Worm (Caenorhabditis elegans): ENCODE data around the gene try-14.

The try-14 gene

ce11 chrX:7495491-7495890, at the start of gene try-14:
Gene try-14 (minus strand): TSS chrX:7495591.
- TF ChIP-seq ztf-4 (tag; optimal IDR thresholded peaks at IDR 0.05) (no peak), elt-3 (tag; optimal IDR thresholded peaks at IDR 0.05) (no peak), R02D3.7 (tag; optimal IDR thresholded peaks at IDR 0.05) (no peak), ZK546.5 (tag; optimal IDR thresholded peaks at IDR 0.05) (no peak), fos-1 (tag; optimal IDR thresholded peaks at IDR 0.05) (no peak), nhr-77 (tag; optimal IDR thresholded peaks at IDR 0.05) (no peak), jun-1 (tag; optimal IDR thresholded peaks at IDR 0.05) (no peak), eor-1 (tag; optimal IDR thresholded peaks at IDR 0.05) (no peak), fkh-2 (tag; optimal IDR thresholded peaks at IDR 0.05) (no peak), unc-62 (GFP tag; optimal IDR thresholded peaks at IDR 0.05) (no peak), snpc-4 (tag; optimal IDR thresholded peaks at IDR 0.05) (no peak), fkh-10 (GFP tag; optimal IDR thresholded peaks at IDR 0.05) (no peak), lin-39 (tag; optimal IDR thresholded peaks at IDR 0.05) (no peak)

DNA sequence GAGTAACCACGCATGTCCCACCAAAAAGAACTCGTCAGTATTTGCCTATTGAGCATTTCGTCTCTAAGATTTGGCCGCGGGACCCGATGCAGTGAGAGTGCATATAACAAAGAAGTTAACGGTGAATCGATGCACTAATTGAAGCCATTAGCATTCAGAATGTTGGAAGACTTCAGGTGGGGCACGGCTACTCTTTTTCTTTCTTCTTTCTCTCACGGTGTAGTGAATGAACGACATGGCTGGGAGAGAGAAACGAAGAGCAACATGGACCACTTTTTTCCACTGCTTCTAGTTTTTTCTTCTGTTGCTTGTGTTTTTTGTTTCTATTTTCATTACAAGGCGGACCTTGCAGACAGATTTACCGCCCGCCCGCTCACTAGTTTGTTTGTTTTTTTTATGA, 45.7 kb upstream of the try-14 start:
- TF ChIP-seq ceh-16 (tag; optimal IDR thresholded peaks at IDR 0.05): no peak
- TF ChIP-seq elt-1 (tag; optimal IDR thresholded peaks at IDR 0.05): no peak
- no peak for TF ChIP-seq pha-4 (tag; optimal IDR thresholded peaks at IDR 0.05)
- TF ChIP-seq elt-3 (tag; optimal IDR thresholded peaks at IDR 0.05): no peak
- no peak for TF ChIP-seq nhr-76 (tag; optimal IDR thresholded peaks at IDR 0.05)
- no peak for TF ChIP-seq nhr-12 (tag; optimal IDR thresholded peaks at IDR 0.05)
- TF ChIP-seq unc-62 (GFP tag; optimal IDR thresholded peaks at IDR 0.05): no peak
- TF ChIP-seq jun-1 (tag; optimal IDR thresholded peaks at IDR 0.05): no peak
- no peak for TF ChIP-seq elt-2 (tag; optimal IDR thresholded peaks at IDR 0.05)
- TF ChIP-seq nfya-1 (tag; optimal IDR thresholded peaks at IDR 0.05; ENCODE audit: insufficient read depth): no peak
- no peak for TF ChIP-seq pqm-1 (tag; optimal IDR thresholded peaks at IDR 0.05)
- no peak for TF ChIP-seq ztf-11 (tag; optimal IDR thresholded peaks at IDR 0.05)
- no peak for TF ChIP-seq nhr-23 (tag; optimal IDR thresholded peaks at IDR 0.05)
- TF ChIP-seq ztf-4 (tag; optimal IDR thresholded peaks at IDR 0.05): no peak
- no peak for TF ChIP-seq hmg-11 (tag; optimal IDR thresholded peaks at IDR 0.05)
- TF ChIP-seq R02D3.7 (tag; optimal IDR thresholded peaks at IDR 0.05): no peak

DNA sequence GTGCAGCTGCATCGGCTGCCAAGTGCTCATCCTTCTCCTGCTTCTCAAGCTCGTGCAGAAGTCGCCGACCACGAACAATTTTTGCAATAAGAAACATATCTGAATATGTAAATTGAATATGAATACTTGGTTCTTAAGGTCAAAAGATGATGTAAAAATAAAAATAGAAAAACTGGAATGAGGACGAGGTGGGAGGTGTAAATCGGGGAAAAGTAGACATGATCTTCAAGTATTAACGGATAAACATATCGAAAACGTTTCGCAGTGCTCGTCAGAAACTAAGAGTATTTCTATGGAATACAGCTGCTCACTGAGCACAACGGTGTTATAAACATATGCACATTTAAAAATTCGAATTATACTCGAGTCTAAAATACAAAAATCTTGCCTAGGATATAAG, 44.6 kb upstream of the try-14 start, which contains the start of gene glb-16:
Gene glb-16, minus strand, starts transcription at position 101 of the 400 bp plus-strand sequence.
- TF ChIP-seq egl-5 (tag; optimal IDR thresholded peaks at IDR 0.05) (no peak), nhr-12 (tag; optimal IDR thresholded peaks at IDR 0.05) (no peak), fkh-10 (GFP tag; optimal IDR thresholded peaks at IDR 0.05) (no peak), skn-1 (tag; optimal IDR thresholded peaks at IDR 0.05) (no peak), ceh-82 (tag; optimal IDR thresholded peaks at IDR 0.05) (no peak), nhr-23 (tag; optimal IDR thresholded peaks at IDR 0.05) (no peak), zag-1 (tag; optimal IDR thresholded peaks at IDR 0.05) (no peak), ama-1 (optimal IDR thresholded peaks at IDR 0.05) (no peak), pha-4 (tag; optimal IDR thresholded peaks at IDR 0.05) (no peak), nhr-67 (tag; optimal IDR thresholded peaks at IDR 0.05) (no peak), sea-2 (GFP tag; optimal IDR thresholded peaks at IDR 0.05) (no peak), R02D3.7 (tag; optimal IDR thresholded peaks at IDR 0.05) (no peak), eor-1 (tag; optimal IDR thresholded peaks at IDR 0.05) (no peak), nhr-76 (tag; optimal IDR thresholded peaks at IDR 0.05) (no peak), unc-62 (GFP tag; optimal IDR thresholded peaks at IDR 0.05) (no peak), tbx-2 (tag; optimal IDR thresholded peaks at IDR 0.05) (no peak), mdl-1 (tag; optimal IDR thresholded peaks at IDR 0.05) (no peak), fkh-2 (tag; optimal IDR thresholded peaks at IDR 0.05) (no peak), unc-39 (tag; optimal IDR thresholded peaks at IDR 0.05) (no peak), egl-27 (tag; optimal IDR thresholded peaks at IDR 0.05) (no peak)

- TF ChIP-seq nhr-43 (tag; optimal IDR thresholded peaks at IDR 0.05; ENCODE audit: poor library complexity, severe bottlenecking): peak; percentile 26
- peak; percentile 98 for TF ChIP-seq nhr-23 (tag; optimal IDR thresholded peaks at IDR 0.05)
- no peak for TF ChIP-seq fkh-2 (tag; optimal IDR thresholded peaks at IDR 0.05)
- TF ChIP-seq sea-2 (GFP tag; optimal IDR thresholded peaks at IDR 0.05): no peak
- no peak for TF ChIP-seq nhr-12 (tag; optimal IDR thresholded peaks at IDR 0.05)
Observed at ce11 chrX:7537742-7538268, 42.4 kb upstream of the try-14 start, which contains the start of gene dpy-7. Gene dpy-7 (minus strand): TSS chrX:7537792.
